Worm (Caenorhabditis elegans): Measurements from ENCODE around the gene nsph-3.1.
A peak's percentile ranks its signal among the peaks of the same experiment; 100 is the strongest.

Gene nsph-3.1

DNA sequence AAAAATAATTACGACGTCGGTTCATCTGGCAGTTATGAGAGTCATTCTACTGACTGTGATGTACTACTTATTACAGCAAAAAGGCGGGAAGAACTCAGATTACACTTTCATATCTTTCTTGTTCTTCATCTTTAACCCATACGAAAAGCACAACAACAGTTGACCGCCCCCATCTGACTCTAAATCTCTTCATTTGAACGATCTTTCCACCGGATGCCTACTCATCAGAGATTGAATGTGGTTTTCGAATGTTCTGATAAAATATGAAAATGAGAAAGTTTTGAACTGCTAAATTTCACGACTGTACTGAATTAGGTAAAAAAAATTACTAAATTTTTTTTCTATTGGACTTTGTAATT lies 8.6 kb downstream of the nsph-3.1 start, which contains the start of gene sri-19:
Gene sri-19 (plus strand): TSS at position 143 of the 359 bp plus-strand sequence.
- TF ChIP-seq aly-2 (tag; optimal IDR thresholded peaks at IDR 0.05) (no peak), blmp-1 (tag; optimal IDR thresholded peaks at IDR 0.05; ENCODE audit: insufficient read depth) (no peak), peb-1 (tag; optimal IDR thresholded peaks at IDR 0.05) (no peak), Y55F3AM.14 (GFP tag; optimal IDR thresholded peaks at IDR 0.05) (no peak), crh-2 (tag; optimal IDR thresholded peaks at IDR 0.05) (no peak), ztf-1 (GFP tag; conservative IDR thresholded peaks at IDR 0.05) (no peak), mab-5 (tag; optimal IDR thresholded peaks at IDR 0.05) (no peak), nhr-11 (tag; optimal IDR thresholded peaks at IDR 0.05) (no peak), elt-1 (tag; optimal IDR thresholded peaks at IDR 0.05) (no peak), fos-1 (tag; optimal IDR thresholded peaks at IDR 0.05) (no peak), skn-1 (tag; optimal IDR thresholded peaks at IDR 0.05) (no peak), snpc-4 (tag; optimal IDR thresholded peaks at IDR 0.05) (no peak), ceh-82 (tag; optimal IDR thresholded peaks at IDR 0.05) (no peak), lsy-2 (tag; optimal IDR thresholded peaks at IDR 0.05) (no peak), R02D3.7 (tag; optimal IDR thresholded peaks at IDR 0.05) (no peak), mbf-1 (tag; optimal IDR thresholded peaks at IDR 0.05) (no peak)

DNA sequence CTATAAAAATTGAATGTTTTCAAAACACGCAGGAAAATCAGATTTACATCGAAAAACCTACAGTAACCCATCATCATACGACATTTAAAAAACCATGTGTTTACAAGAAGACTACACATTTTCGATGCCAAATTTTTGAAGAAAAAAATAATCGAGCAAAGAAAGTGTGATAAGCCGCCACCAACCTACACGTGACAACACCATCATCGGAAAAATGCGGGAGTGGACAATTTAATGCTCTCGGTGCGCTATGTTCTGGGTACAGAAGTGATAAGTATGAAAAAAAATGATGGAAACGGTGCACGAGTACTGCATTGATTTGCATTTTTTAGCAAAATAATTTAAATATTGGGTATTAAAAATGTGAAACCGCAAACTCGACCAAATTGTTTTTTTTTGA lies 15.1 kb downstream of the nsph-3.1 start:
- peak; percentile 82 for TF ChIP-seq sma-9 (GFP tag; optimal IDR thresholded peaks at IDR 0.05)
- no peak for TF ChIP-seq sma-9 (tag; optimal IDR thresholded peaks at IDR 0.05)
- TF ChIP-seq fos-1 (tag; optimal IDR thresholded peaks at IDR 0.05): peak; percentile 33
- TF ChIP-seq nhr-21 (tag; optimal IDR thresholded peaks at IDR 0.05): no peak
- no peak for TF ChIP-seq ztf-4 (tag; optimal IDR thresholded peaks at IDR 0.05)

DNA sequence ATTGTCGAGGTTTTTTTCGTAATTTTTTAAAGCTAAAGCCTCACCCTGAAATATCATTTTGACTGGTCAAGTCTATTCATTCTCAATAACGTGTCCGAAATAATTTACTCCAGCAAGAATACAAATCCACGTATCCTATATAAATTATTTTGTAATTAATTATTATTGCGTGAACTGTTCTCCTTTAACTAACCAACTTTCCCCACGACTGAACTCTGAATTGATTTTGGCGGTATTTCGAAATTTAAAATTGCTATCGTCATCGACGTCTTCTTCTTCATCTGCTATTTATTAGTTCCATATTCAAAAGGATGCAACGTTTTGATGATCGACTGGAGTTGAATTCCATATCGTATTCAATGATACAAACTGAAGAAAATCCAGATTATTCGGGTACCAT lies 16.7 kb downstream of the nsph-3.1 start, which contains the start of the genes aqp-3 and Y69E1A.8:
Gene aqp-3 (minus strand): TSS at position 101 of the 400 bp plus-strand sequence.
Gene Y69E1A.8 (plus strand): TSS at position 246 of the 400 bp plus-strand sequence.
- TF ChIP-seq nhr-21 (tag; optimal IDR thresholded peaks at IDR 0.05) (no peak), sma-3 (GFP tag; optimal IDR thresholded peaks at IDR 0.05) (no peak), F13H6.1 (tag; optimal IDR thresholded peaks at IDR 0.05) (no peak), egl-27 (tag; optimal IDR thresholded peaks at IDR 0.05) (no peak), nhr-23 (tag; optimal IDR thresholded peaks at IDR 0.05) (no peak), blmp-1 (tag; optimal IDR thresholded peaks at IDR 0.05; ENCODE audit: insufficient read depth) (no peak), unc-55 (GFP tag; optimal IDR thresholded peaks at IDR 0.05) (no peak), nhr-12 (tag; optimal IDR thresholded peaks at IDR 0.05) (no peak), dmd-4 (tag; optimal IDR thresholded peaks at IDR 0.05) (no peak), mab-5 (tag; optimal IDR thresholded peaks at IDR 0.05) (no peak), C34F6.9 (tag; optimal IDR thresholded peaks at IDR 0.05) (no peak), crh-2 (tag; optimal IDR thresholded peaks at IDR 0.05) (no peak), ama-1 (optimal IDR thresholded peaks at IDR 0.05) (no peak), Y55F3AM.14 (GFP tag; optimal IDR thresholded peaks at IDR 0.05) (no peak), nhr-11 (tag; optimal IDR thresholded peaks at IDR 0.05) (no peak)

DNA sequence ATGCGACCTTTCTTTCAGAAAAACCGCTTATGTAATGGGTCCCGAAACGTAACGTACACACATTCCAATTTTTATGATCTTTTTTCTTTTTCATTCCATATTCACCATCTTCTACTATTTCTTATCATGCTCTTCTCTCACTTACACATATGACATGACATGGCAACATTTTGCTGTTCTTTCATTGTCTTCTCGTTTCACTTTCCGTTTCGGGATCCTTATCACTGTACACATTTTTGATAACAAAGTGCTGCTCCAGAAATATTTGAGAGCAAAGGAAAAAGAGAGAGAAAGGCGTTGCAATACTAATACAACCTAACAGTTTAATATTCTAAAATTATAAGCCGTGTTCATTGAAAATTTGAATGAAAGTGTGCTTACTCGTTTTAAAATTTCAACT lies 20.7 kb downstream of the nsph-3.1 start:
- TF ChIP-seq nhr-237 (tag; optimal IDR thresholded peaks at IDR 0.05): no peak
- TF ChIP-seq mdl-1 (tag; optimal IDR thresholded peaks at IDR 0.05): no peak
- no peak for TF ChIP-seq nhr-12 (tag; optimal IDR thresholded peaks at IDR 0.05)
- TF ChIP-seq ama-1 (optimal IDR thresholded peaks at IDR 0.05): no peak
- no peak for TF ChIP-seq ztf-1 (GFP tag; conservative IDR thresholded peaks at IDR 0.05)
- peak; percentile 57 for TF ChIP-seq crh-2 (tag; optimal IDR thresholded peaks at IDR 0.05)
- TF ChIP-seq elt-1 (tag; optimal IDR thresholded peaks at IDR 0.05): no peak
- peak; percentile 21 for TF ChIP-seq gmeb-1 (tag; optimal IDR thresholded peaks at IDR 0.05)
- no peak for TF ChIP-seq nhr-10 (tag; optimal IDR thresholded peaks at IDR 0.05)
- no peak for TF ChIP-seq ceh-82 (tag; optimal IDR thresholded peaks at IDR 0.05)
- TF ChIP-seq nhr-23 (tag; optimal IDR thresholded peaks at IDR 0.05): no peak
- peak; percentile 97 for TF ChIP-seq fos-1 (tag; optimal IDR thresholded peaks at IDR 0.05)
- TF ChIP-seq snpc-4 (tag; optimal IDR thresholded peaks at IDR 0.05): no peak
- no peak for TF ChIP-seq ztf-4 (tag; optimal IDR thresholded peaks at IDR 0.05)
- no peak for TF ChIP-seq nhr-21 (tag; optimal IDR thresholded peaks at IDR 0.05)
- no peak for TF ChIP-seq lsy-2 (tag; optimal IDR thresholded peaks at IDR 0.05)
- TF ChIP-seq mbf-1 (tag; optimal IDR thresholded peaks at IDR 0.05): no peak
- TF ChIP-seq sem-4 (tag; optimal IDR thresholded peaks at IDR 0.05): no peak
- TF ChIP-seq nhr-129 (tag; optimal IDR thresholded peaks at IDR 0.05): no peak
- no peak for TF ChIP-seq nhr-77 (tag; optimal IDR thresholded peaks at IDR 0.05)
- TF ChIP-seq sma-9 (GFP tag; optimal IDR thresholded peaks at IDR 0.05): peak; percentile 69
- no peak for TF ChIP-seq sma-9 (tag; optimal IDR thresholded peaks at IDR 0.05)
